Fruit fly (Drosophila melanogaster) whole organism, adult: ENCODE data around the gene CG14856.

Experiments used
- CG11617 ChIP-seq: fragments of 200-800 bp; sonication (Bioruptor generic); optimal IDR thresholded peaks from 2 replicates; lab custom pipeline; 2017; ENCODE audit warnings: mild to moderate bottlenecking, missing biosample characterization, missing genetic modification reagents, missing genetic modification characterization
- CG12768 ChIP-seq: fragments of 200-800 bp; sonication (Bioruptor generic); optimal IDR thresholded peaks from 2 replicates; lab custom pipeline; 2017; ENCODE audit warnings: missing biosample characterization, missing genetic modification characterization, mild to moderate bottlenecking, moderate library complexity, missing genetic modification reagents
- CG14711 ChIP-seq: fragments of 200-800 bp; sonication (Bioruptor generic); optimal IDR thresholded peaks from 2 replicates; lab custom pipeline; 2018; ENCODE audit warnings: missing biosample characterization, mild to moderate bottlenecking, missing genetic modification characterization, moderate library complexity
- CG1620 ChIP-seq: fragments of 200-800 bp; sonication (Bioruptor generic); optimal IDR thresholded peaks from 2 replicates; lab custom pipeline; 2016; ENCODE audit warnings: missing biosample characterization, missing genetic modification characterization
- CG33017 ChIP-seq: fragments of 200-800 bp; sonication (Bioruptor generic); optimal IDR thresholded peaks from 2 replicates; lab custom pipeline; 2018; ENCODE audit warnings: missing biosample characterization, mild to moderate bottlenecking, missing genetic modification characterization, moderate library complexity
- CG5204 ChIP-seq: fragments of 200-800 bp; sonication (Bioruptor generic); optimal IDR thresholded peaks from 2 replicates; lab custom pipeline; 2016; ENCODE audit warnings: missing biosample characterization, missing genetic modification characterization
- CG7045 ChIP-seq: fragments of 200-800 bp; sonication (Bioruptor generic); optimal IDR thresholded peaks from 2 replicates; lab custom pipeline; 2017; ENCODE audit warnings: missing biosample characterization, mild to moderate bottlenecking, missing genetic modification characterization
- CG7101 ChIP-seq: fragments of 200-800 bp; sonication (Bioruptor generic); optimal IDR thresholded peaks from 2 replicates; lab custom pipeline; 2018; ENCODE audit warnings: missing biosample characterization, mild to moderate bottlenecking, missing genetic modification characterization, moderate library complexity
- Clk ChIP-seq: fragments of 200-800 bp; sonication (Bioruptor generic); optimal IDR thresholded peaks from 2 replicates; lab custom pipeline; 2017; ENCODE audit warnings: missing biosample characterization, missing genetic modification characterization
- Crg-1 ChIP-seq: fragments of 200-800 bp; sonication (Bioruptor generic); optimal IDR thresholded peaks from 2 replicates; lab custom pipeline; 2016; ENCODE audit warnings: missing biosample characterization, missing genetic modification characterization
- Hr96 ChIP-seq: fragments of 200-800 bp; sonication (Bioruptor generic); optimal IDR thresholded peaks from 2 replicates; lab custom pipeline; 2016; ENCODE audit warnings: missing biosample characterization, missing genetic modification characterization
- Mnt ChIP-seq: fragments of 200-800 bp; sonication (Bioruptor generic); optimal IDR thresholded peaks from 2 replicates; lab custom pipeline; 2016; ENCODE audit warnings: missing biosample characterization, mild to moderate bottlenecking, missing genetic modification characterization
- bab1 ChIP-seq: fragments of 200-800 bp; sonication (Bioruptor generic); optimal IDR thresholded peaks from 3 replicates; lab custom pipeline; 2019; ENCODE audit warnings: missing biosample characterization, mild to moderate bottlenecking, missing genetic modification characterization, moderate library complexity
- cic ChIP-seq: fragments of 200-800 bp; sonication (Bioruptor generic); optimal IDR thresholded peaks from 2 replicates; lab custom pipeline; 2017; ENCODE audit warnings: missing biosample characterization, mild to moderate bottlenecking, missing genetic modification characterization, moderate library complexity
- cnc ChIP-seq, 2 experiments: fragments of >200 bp; optimal IDR thresholded peaks; 2 replicates each; lab custom pipeline; 2017
- kay ChIP-seq: fragments of 200-800 bp; sonication (Bioruptor generic); peaks from one replicate; lab custom pipeline; 2016; ENCODE audit warnings: missing biosample characterization, missing genetic modification characterization, borderline replicate concordance
- ovo ChIP-seq: fragments of 200-800 bp; sonication (Bioruptor generic); optimal IDR thresholded peaks from 2 replicates; lab custom pipeline; 2016; ENCODE audit warnings: missing biosample characterization, missing genetic modification characterization
- pad ChIP-seq: fragments of 200-800 bp; sonication (Bioruptor generic); optimal IDR thresholded peaks from 3 replicates; lab custom pipeline; 2017; ENCODE audit warnings: missing biosample characterization, missing genetic modification characterization, mild to moderate bottlenecking, moderate library complexity, missing genetic modification reagents
- tj ChIP-seq: fragments of 200-800 bp; sonication (Bioruptor generic); optimal IDR thresholded peaks from 3 replicates; lab custom pipeline; 2017; ENCODE audit warnings: missing biosample characterization, mild to moderate bottlenecking, missing genetic modification characterization, moderate library complexity
- toe ChIP-seq: fragments of 200-800 bp; sonication (Bioruptor generic); optimal IDR thresholded peaks from 2 replicates; lab custom pipeline; 2016; ENCODE audit warnings: missing biosample characterization, missing genetic modification characterization

The CG14856 gene

dm6 chr3R:14844743-14845142, 46.0 kb downstream of the CG14856 start, which contains the start of gene CG3610:
Gene CG3610, plus strand, starts transcription at chr3R:14845043.
- TF ChIP-seq ovo (GFP tag; lab: Kevin White, UChicago), result no peak
- TF ChIP-seq CG14711 (tag; lab: Kevin White, UChicago), result no peak
- TF ChIP-seq tj, result no peak
- TF ChIP-seq CG1620 (GFP tag; lab: Kevin White, UChicago), result no peak
- TF ChIP-seq CG7101 (tag; lab: Kevin White, UChicago), result no peak
- no peak for TF ChIP-seq bab1 (GFP tag; lab: Kevin White, UChicago)
- TF ChIP-seq cnc (optimal IDR thresholded peaks at IDR 0.05; lab: Kevin White, UChicago), result no peak
- no peak for TF ChIP-seq pad (GFP tag; lab: Kevin White, UChicago)

DNA sequence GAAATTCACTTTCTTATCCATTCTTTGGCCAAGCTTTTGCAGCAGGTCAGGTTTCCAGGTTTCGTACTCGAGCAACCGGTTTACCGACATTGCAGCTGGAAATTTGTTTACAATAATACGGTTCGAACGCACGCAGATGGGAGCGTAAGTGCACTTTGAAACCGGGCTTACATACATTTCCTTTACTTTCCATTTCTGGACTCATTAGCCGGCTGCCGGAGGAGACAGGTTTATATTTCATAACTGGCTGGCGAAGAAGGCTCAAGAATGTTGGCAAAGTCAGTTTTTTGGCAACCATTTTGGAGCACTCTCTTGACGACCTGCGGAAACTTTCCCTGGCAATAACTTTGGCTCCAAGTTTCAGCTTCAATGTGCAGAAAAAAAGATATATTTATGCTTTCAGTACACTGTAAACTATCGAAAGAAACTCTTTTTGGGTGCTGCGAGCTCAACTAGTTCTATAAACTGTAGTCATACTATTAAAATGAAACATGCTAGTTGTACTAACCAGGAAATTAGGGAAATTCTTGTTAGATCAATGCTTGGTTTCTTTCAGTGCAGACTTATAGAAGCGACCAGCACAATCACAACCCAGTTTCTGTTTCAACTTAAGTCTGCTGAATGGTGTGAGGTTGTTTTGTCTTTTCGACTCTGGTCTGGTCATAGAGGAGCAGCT, 48.3 kb downstream of the CG14856 start:
- TF ChIP-seq CG1620 (GFP tag; lab: Kevin White, UChicago), result no peak
- no peak for TF ChIP-seq cnc (optimal IDR thresholded peaks at IDR 0.05; lab: Kevin White, UChicago)
- TF ChIP-seq cic, result no peak
- no peak for TF ChIP-seq CG7045 (GFP tag; lab: Kevin White, UChicago)
- no peak for TF ChIP-seq CG11617 (GFP tag; lab: Kevin White, UChicago)
- no peak for TF ChIP-seq tj
- TF ChIP-seq kay (GFP tag; lab: Kevin White, UChicago), result no peak
- no peak for TF ChIP-seq CG33017 (tag; lab: Kevin White, UChicago)
- TF ChIP-seq Crg-1 (GFP tag; lab: Kevin White, UChicago), result no peak
- TF ChIP-seq Hr96 (GFP tag; lab: Kevin White, UChicago), result no peak
- no peak for TF ChIP-seq toe
- TF ChIP-seq pad (GFP tag; lab: Kevin White, UChicago), result no peak
- TF ChIP-seq bab1 (GFP tag; lab: Kevin White, UChicago), result no peak
- TF ChIP-seq CG5204 (GFP tag; lab: Kevin White, UChicago), result no peak
- no peak for TF ChIP-seq CG12768 (GFP tag; lab: Kevin White, UChicago)
- no peak for TF ChIP-seq Clk
- no peak for TF ChIP-seq Mnt (GFP tag; lab: Kevin White, UChicago)

- no peak for TF ChIP-seq bab1 (GFP tag; lab: Kevin White, UChicago)
- TF ChIP-seq Mnt (GFP tag; lab: Kevin White, UChicago), result no peak
- TF ChIP-seq cnc (optimal IDR thresholded peaks at IDR 0.05; lab: Kevin White, UChicago), result no peak
- no peak for TF ChIP-seq CG1620 (GFP tag; lab: Kevin White, UChicago)
- TF ChIP-seq kay (GFP tag; lab: Kevin White, UChicago), result no peak
- TF ChIP-seq CG33017 (tag; lab: Kevin White, UChicago), result no peak
- TF ChIP-seq pad (GFP tag; lab: Kevin White, UChicago), result no peak
- no peak for TF ChIP-seq Clk
- no peak for TF ChIP-seq CG11617 (GFP tag; lab: Kevin White, UChicago)
- TF ChIP-seq tj, result no peak
- TF ChIP-seq Crg-1 (GFP tag; lab: Kevin White, UChicago), result no peak
Measured at dm6 chr3R:14847844-14848243, 49.1 kb downstream of the CG14856 start.
